Fruit fly (Drosophila melanogaster) S2 (cell line): ENCODE results near the gene Cyp4d20.

Experiments used
- CG8478 ChIP-seq: fragments of >200 bp; optimal IDR thresholded peaks from 2 replicates; lab custom pipeline; 2018
- CTCF ChIP-seq, 2 experiments: fragments of >200 bp; optimal IDR thresholded peaks; 2 replicates each; lab custom pipeline; 2018

The Cyp4d20 gene

DNA sequence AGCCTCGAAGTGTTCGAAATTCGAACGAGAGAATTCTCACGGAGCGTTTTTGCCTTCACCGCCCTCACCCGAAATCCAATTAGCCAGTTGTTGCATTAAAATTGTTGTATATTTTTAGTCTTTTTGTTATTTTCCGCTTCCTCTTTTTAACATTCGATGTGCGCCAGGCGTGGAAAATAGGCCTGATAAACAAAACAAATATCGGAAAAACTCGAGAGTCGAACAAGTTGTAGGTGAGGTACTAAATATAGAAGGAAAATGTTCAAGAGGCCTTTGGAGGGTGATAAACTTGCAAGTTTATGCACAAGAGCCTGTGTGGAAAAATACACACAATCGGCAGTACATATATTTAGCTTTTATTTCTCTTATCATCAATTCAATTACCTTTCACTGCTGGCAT, 19.5 kb downstream of the Cyp4d20 start:
- TF ChIP-seq CG8478 (no peak), CTCF (optimal IDR thresholded peaks at IDR 0.05; lab: Kevin White, UChicago) (no peak)

DNA sequence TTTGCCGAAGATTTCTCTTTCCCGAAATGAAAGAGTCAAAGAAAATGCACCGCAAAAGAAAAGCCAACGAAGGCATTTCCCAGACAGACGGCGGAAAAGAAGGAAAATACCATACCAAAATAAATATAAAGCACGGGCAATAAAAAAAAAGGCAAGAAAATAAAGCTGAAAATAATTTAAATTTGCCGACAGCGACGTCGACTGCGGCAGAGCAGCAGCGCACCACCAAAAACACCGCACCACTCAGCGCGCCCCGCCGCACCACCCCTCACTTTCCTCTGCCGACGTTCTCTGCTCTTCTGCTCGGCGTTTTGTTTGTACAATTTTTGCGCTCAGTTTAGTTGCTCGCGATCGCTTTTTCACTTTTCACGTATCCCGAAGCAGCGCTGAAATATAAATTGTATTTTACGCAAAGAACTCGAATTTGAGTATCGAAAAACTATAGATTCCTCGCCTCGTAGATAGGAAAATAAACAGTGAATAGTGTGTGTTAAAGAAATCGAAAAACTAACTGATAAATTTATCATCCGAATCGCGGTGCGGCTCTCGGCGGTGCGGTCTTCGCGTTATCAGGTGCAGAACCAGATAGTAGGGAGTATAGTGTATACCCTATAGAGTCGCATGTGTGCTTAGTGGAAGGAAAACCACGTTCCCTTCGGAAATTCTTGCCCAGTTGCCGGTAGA, 20.5 kb downstream of the Cyp4d20 start:
- TF ChIP-seq CTCF (optimal IDR thresholded peaks at IDR 0.05; lab: Kevin White, UChicago) (no peak), CG8478 (no peak)

DNA sequence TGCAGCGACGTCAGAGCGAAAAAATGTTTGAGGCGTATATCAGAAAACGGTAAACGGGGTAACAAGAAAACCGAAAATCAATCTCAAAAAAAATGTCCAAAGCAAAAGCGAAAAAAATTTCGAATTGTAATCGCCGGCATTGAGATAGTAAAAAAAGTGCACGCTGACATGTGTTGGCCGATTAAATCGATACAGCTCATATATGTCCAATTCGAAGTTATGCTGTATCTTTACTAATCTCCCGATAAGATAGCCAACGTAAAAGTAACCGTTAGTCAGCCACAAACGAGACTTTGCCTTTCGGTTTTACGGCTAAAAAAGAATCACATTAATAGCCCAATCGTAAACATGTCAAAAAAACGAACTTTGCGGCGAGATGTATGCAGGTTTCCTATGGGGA, 21.4 kb downstream of the Cyp4d20 start:
- TF ChIP-seq CTCF (optimal IDR thresholded peaks at IDR 0.05; lab: Kevin White, UChicago) (no peak), CG8478 (no peak)

DNA sequence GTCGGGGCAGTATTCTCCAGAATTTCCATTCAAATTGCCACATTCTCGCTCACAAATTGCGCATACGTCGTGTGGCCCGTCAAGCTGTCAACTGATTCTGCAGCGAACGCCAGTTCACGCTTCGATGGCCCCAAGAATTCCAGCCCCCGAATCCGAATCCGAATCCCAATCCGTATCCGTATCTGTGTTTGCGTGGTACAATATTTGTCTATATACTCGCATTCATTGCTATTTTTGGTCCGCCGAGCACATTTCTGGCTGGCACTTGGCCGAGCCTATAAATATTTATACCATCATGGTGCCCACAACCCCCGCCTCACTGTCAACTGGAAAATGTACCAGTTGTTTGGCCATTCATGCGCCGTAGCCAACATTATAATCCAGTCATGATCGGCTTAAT, 32.0 kb downstream of the Cyp4d20 start:
- TF ChIP-seq CTCF (optimal IDR thresholded peaks at IDR 0.05; lab: Kevin White, UChicago) (no peak), CG8478 (no peak)

DNA sequence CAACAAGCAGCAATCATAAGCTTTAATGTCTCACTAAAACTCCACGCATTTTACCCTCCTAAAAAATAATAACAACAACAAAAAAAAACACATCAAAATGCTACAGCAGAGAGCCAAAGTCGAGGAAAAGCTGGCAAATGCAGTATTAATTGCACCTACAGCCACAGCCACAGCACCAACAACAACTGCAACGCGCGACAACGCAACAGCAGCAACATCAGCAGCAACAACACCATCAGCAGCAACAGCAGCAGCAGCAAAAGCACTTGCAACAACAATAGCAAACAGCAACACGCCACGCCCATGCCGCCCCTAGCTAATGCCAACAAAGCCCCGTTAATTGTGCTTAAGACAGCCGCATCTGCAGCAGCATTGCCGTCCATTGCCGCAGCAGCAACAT, 35.9 kb downstream of the Cyp4d20 start:
- TF ChIP-seq CTCF (optimal IDR thresholded peaks at IDR 0.05; lab: Kevin White, UChicago) (no peak), CG8478 (no peak)

DNA sequence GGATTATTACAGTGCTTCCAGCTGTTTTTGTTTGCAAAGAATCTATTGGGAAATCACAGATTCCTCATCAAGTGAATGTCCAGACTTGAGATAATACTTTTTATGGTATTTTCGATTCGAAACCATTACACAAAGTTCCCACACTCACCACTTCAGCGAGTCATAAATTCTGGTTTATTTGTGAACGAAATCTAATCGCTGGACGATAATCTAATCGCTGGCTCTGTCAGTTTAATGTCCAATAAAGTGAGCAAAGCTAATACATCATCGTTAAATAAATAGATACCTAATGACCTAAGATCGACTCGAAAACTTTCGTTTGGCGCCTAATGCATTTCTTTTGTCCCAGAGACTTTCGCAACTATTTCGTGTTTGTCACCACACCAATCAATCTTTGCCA, 36.4 kb downstream of the Cyp4d20 start:
- TF ChIP-seq CTCF (optimal IDR thresholded peaks at IDR 0.05; lab: Kevin White, UChicago) (no peak), CG8478 (no peak)

DNA sequence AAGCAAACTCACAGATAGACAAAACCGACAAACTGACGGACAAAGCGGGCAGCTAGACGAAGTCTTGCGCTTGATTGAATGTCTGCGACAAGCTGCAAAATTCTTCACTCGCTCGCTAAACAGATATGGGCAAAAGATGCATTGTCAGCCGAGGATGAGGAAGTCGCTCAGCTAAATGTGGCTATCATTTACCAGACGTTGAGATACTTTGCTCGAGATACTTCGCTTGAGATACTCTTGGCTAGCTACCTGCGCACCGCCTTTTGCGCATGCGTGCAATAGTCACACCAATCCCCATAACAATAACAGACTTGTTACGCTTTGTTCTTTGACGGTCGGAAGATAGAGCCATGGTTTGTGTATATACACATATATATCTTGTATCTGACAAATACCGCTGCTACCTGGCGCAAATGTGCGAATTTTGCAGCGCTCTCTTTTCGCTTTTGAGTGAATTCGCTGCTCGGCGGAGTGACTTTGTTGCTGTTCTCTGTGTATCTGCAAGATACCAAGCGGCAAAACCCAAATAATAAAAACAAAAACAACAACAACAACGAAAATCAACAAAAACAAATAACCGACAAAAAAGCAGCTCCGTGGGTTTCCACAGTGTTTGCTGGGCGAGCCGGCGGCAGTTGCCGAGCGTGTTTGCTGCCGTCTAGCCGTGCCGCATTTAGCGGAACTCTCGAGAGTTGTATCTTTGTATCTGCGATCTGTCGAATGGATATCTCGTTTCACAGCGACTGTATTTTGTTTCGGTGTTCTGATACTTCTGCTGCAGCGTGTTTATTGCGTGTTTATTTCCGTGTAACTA, 39.4 kb downstream of the Cyp4d20 start:
- TF ChIP-seq CTCF (optimal IDR thresholded peaks at IDR 0.05; lab: Kevin White, UChicago) (peak in 1 of 2 experiments; percentile 7), CG8478 (no peak)

DNA sequence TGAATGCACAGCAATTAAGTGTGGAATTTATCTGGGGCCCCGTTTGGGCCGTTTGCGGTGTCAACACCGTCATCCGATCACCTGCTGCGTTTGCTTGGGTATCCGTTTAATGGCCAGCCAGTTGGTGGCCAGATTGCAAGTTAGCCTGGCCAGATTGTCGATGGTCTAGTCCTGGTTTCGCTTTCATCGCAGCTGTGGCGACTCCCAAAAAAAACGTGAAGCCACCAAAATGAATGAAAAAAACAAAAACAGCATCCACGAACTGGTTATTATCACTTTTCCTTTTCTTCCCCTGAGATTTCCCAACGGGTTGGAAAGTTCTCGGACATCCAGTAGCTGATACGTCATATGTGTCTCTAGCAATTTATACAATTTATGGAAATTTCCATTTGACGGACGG, 40.7 kb downstream of the Cyp4d20 start:
- TF ChIP-seq CG8478: no peak

DNA sequence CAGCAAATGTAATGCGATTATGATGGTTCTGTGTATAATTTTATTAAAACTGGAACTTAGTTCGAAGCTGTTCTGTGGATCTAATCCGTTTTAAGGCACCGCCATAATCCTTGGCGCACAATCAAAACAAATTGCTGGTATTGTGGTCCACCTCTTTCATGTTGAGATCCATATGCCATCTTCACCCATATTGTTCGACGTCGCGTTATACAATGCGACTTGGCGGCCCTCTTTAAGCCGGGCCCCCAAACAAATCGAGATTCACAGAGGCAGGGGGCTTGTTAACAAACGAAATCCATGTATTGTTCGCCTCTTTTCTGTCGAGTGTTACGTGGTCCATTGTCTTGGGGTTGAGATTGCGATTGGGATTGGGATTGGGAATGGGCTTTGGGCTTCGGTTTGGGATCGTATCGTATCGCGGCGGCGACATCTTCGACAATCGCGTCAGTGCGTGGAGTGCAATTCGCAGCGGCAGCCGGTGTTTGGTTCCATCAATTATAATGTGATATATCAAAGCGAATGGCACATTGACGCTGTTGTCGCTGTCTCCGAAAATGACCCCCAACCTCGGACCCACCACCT, 41.4 kb downstream of the Cyp4d20 start:
- TF ChIP-seq CTCF (optimal IDR thresholded peaks at IDR 0.05; lab: Kevin White, UChicago) (no peak), CG8478 (no peak)

DNA sequence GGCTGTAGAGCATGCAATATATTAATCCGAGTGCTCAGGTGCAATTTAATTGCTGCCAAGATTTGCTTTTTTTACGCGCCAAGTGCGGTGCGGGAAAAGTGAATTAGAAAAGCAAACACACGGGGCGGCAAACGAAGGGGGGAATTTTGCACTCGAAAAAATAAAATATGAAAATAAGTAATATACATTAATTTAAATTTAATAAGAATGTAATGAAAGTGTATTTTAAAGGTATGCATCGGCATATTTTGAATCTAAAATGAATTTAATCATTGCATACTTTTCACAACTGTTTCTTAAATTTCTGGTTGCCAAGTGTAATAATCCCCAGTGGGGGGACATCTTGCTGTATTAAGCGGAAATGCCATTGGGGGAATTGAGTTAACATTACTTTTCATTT, 44.1 kb downstream of the Cyp4d20 start:
- TF ChIP-seq CTCF (optimal IDR thresholded peaks at IDR 0.05; lab: Kevin White, UChicago): no peak
- no peak for TF ChIP-seq CG8478

DNA sequence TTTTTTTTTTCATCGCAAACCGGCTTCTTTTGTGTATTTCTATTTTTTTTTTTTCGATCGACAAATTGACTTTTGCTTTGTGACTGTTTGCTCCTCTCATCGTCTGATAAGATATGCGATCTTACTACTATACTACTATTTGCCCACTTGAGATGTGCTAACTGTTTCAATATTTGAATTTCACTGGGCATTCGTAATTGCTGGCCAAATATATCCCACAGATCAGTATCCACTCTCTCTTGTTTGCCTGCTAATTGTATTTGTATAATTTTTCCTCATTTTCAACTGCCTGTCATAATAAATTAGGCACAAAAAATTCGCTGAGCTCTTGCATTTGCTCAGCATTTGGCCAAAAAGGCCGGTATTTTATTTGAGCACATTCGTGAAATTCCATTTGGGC, 44.9 kb downstream of the Cyp4d20 start:
- TF ChIP-seq CTCF (optimal IDR thresholded peaks at IDR 0.05; lab: Kevin White, UChicago): no peak
- TF ChIP-seq CG8478: no peak

DNA sequence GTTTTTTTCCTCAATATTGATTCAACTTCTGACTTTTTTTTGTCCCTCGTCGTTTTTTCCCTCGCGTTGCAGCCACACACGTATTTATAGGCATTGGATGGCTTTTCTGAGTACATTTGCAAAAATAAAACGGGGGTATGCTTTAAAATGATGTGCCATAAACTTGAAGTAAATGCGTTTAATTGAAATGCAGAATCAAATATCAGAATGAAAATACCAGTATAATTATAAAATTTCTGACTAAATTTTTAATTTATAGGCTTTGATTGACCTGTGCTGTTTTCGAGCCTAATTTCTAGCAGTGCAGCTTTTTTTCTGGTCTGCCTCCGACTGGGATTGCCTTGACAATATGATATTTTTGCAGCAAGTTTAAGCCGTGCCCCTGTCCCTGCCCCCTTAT, 46.9 kb downstream of the Cyp4d20 start:
- no peak for TF ChIP-seq CG8478
- no peak for TF ChIP-seq CTCF (optimal IDR thresholded peaks at IDR 0.05; lab: Kevin White, UChicago)

DNA sequence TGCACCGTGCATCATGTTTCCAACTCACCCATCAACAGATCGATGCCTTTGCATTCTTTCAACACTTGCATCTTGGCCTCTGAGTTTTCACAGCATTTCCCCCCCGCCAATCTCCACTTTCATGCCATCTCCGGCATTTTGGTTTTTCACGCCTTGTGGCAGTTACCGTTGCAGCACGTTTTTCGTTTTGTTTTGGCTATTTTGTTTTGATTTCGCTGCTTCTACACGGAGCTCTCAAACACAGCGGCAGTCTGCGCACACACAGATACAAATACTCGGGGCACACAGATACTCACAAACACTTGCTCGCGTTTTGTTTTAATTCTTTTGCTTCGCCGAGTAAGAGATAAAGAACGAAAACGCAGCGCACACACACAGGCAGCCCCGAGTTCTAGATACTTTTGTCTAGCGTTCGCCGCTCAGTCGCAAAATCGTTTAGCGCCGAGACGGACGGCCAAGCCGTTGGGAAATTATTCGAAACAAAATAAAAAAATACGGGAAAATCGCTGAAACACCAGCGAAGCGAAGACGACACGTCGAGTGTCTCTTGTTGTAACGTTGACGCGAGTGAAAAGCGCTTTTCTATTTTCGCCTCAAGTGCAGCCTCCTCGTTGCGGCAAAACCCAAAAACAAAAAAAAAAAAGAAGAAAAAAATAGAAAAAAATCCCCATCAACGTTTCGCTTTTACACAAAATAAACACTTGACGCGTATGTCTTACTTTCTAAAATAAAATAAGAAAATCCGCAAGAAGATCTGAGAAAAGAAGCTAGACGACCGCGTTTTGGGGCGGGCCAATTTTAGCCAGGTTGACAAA, 49.6 kb downstream of the Cyp4d20 start:
- TF ChIP-seq CTCF (optimal IDR thresholded peaks at IDR 0.05; lab: Kevin White, UChicago) (no peak), CG8478 (no peak)

DNA sequence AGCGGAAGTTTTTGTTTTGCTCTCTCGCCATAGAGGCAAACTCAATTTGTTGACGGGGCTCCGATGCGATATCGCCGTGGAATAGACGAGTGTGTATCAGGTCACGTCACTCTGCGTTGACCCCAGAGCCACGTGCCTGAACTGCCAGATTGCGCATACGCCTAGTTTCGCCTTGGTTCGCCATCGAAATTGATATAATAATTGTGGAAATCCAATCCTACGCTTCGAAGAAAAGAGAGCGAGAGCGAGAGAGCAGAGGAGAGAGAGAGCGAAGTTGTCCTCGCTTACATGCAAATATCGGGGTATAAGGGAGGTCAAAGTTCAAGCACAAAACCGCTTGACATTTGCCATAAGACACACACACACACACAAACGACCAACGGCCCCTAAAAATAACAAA, 51.1 kb downstream of the Cyp4d20 start:
- TF ChIP-seq CTCF (optimal IDR thresholded peaks at IDR 0.05; lab: Kevin White, UChicago) (no peak), CG8478 (no peak)

DNA sequence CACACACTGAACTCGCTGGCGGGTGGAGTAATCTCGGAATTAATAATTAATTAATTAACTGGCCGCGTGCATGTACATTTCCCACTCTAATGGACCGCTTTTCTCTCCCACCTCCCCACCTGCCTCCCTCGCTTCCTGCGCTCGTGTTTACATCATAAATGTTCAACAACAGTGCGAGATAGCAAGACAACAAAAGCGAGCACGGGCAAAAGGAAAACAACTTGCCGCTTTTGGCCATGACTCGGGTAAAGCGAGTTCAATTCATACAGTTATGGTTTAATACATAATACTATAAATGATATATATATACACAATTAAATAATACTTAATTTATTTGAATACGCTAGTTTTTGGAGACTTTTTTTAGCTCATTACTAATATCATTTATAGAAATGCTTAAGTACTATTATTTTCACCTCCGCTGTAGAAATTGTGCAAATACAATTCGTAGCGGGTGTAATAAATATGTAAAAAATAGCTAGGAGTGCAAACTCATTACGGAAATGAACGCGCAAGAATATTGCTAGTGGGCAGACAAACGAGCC, 51.8 kb downstream of the Cyp4d20 start:
- TF ChIP-seq CG8478 (no peak), CTCF (optimal IDR thresholded peaks at IDR 0.05; lab: Kevin White, UChicago) (no peak)
